Fruit fly (Drosophila melanogaster) whole organism, embryonic: ENCODE results near the gene CG4041.
A peak's percentile ranks its signal among the peaks of the same experiment; 100 is the strongest.

Experiments
- Atf-2 ChIP-seq: fragments of 200-800 bp; sonication (Bioruptor generic); optimal IDR thresholded peaks from 2 replicates; lab custom pipeline; 2016; ENCODE audit warnings: missing biosample characterization, missing genetic modification characterization
- CG10147 ChIP-seq: fragments of 200-800 bp; sonication (Bioruptor generic); optimal IDR thresholded peaks from 2 replicates; lab custom pipeline; 2019; ENCODE audit warnings: missing biosample characterization, mild to moderate bottlenecking, missing genetic modification characterization, moderate library complexity
- CG11695 ChIP-seq: fragments of 200-800 bp; sonication (Bioruptor generic); IDR thresholded peaks from 3 replicates; pipeline ENCODE4 v1.3.6; 2022; ENCODE audit warnings: missing biosample characterization, missing genetic modification characterization
- CG12236 ChIP-seq: fragments of 200-800 bp; sonication (Bioruptor generic); optimal IDR thresholded peaks from 2 replicates; lab custom pipeline; 2016; ENCODE audit warnings: missing biosample characterization, missing genetic modification characterization
- CG1647 ChIP-seq: fragments of 200-800 bp; sonication (Bioruptor generic); optimal IDR thresholded peaks from 3 replicates; lab custom pipeline; 2016; ENCODE audit warnings: missing biosample characterization, missing genetic modification characterization
- CG17568 ChIP-seq: fragments of 200-800 bp; sonication (Bioruptor generic); optimal IDR thresholded peaks from 2 replicates; lab custom pipeline; 2018; ENCODE audit warnings: missing biosample characterization, mild to moderate bottlenecking, missing genetic modification characterization, moderate library complexity
- CG17829 ChIP-seq: fragments of 200-800 bp; optimal IDR thresholded peaks from 2 replicates; lab custom pipeline; 2019; ENCODE audit warnings: missing biosample characterization, mild to moderate bottlenecking, missing genetic modification characterization, moderate library complexity
- CG18619 ChIP-seq: fragments of 200-800 bp; sonication (Bioruptor generic); optimal IDR thresholded peaks from 3 replicates; lab custom pipeline; 2017; ENCODE audit warnings: missing biosample characterization, mild to moderate bottlenecking, missing genetic modification characterization
- CG2120 ChIP-seq: fragments of 200-800 bp; sonication (Bioruptor generic); optimal IDR thresholded peaks from 3 replicates; lab custom pipeline; 2016; ENCODE audit warnings: missing biosample characterization, missing genetic modification characterization
- CG3281 ChIP-seq: fragments of 200-800 bp; sonication (Bioruptor generic); optimal IDR thresholded peaks from 3 replicates; lab custom pipeline; 2017; ENCODE audit warnings: missing biosample characterization, mild to moderate bottlenecking, missing genetic modification characterization
- CG3838 ChIP-seq: fragments of 200-800 bp; sonication (Bioruptor generic); optimal IDR thresholded peaks from 3 replicates; lab custom pipeline; 2016; ENCODE audit warnings: missing biosample characterization, missing genetic modification characterization
- CG4424 ChIP-seq: fragments of 200-800 bp; sonication (Bioruptor generic); optimal IDR thresholded peaks from 3 replicates; lab custom pipeline; 2016; ENCODE audit warnings: missing biosample characterization, missing genetic modification characterization
- CG4730 ChIP-seq: fragments of 200-800 bp; sonication (Bioruptor generic); IDR thresholded peaks from 2 replicates; pipeline ENCODE4 v1.3.6; 2022; ENCODE audit warnings: missing biosample characterization, missing genetic modification characterization
- CG6272 ChIP-seq: fragments of 200-800 bp; sonication (Bioruptor generic); IDR thresholded peaks from 2 replicates; pipeline ENCODE4 v1.3.6; 2022; ENCODE audit warnings: missing biosample characterization, missing genetic modification characterization
- CG7745 ChIP-seq: fragments of 200-800 bp; sonication (Bioruptor generic); optimal IDR thresholded peaks from 2 replicates; lab custom pipeline; 2018; ENCODE audit warnings: missing biosample characterization, mild to moderate bottlenecking, missing genetic modification characterization, moderate library complexity
- CG7987 ChIP-seq: fragments of 200-800 bp; sonication (Bioruptor generic); optimal IDR thresholded peaks from 2 replicates; lab custom pipeline; 2018; ENCODE audit warnings: missing biosample characterization, mild to moderate bottlenecking, missing genetic modification characterization, moderate library complexity
- CG8924 ChIP-seq: fragments of 200-800 bp; optimal IDR thresholded peaks from 3 replicates; lab custom pipeline; 2019; ENCODE audit warnings: missing biosample characterization, mild to moderate bottlenecking, missing genetic modification characterization, moderate library complexity
- CG9437 ChIP-seq: fragments of 200-800 bp; sonication (Bioruptor generic); optimal IDR thresholded peaks from 2 replicates; lab custom pipeline; 2018; ENCODE audit warnings: missing biosample characterization, mild to moderate bottlenecking, missing genetic modification characterization
- CG9727 ChIP-seq: fragments of 200-800 bp; sonication (Bioruptor generic); optimal IDR thresholded peaks from 3 replicates; lab custom pipeline; 2017; ENCODE audit warnings: missing biosample characterization, mild to moderate bottlenecking, missing genetic modification characterization
- CG9817 ChIP-seq: fragments of 200-800 bp; sonication (Bioruptor generic); optimal IDR thresholded peaks from 2 replicates; lab custom pipeline; 2018; ENCODE audit warnings: missing biosample characterization, mild to moderate bottlenecking, missing genetic modification characterization, moderate library complexity
- CkIIα-i1 ChIP-seq: fragments of 200-800 bp; sonication (Bioruptor generic); IDR thresholded peaks from 2 replicates; pipeline ENCODE4 v1.3.6; 2022; ENCODE audit warnings: missing biosample characterization, missing genetic modification characterization
- Fer2 ChIP-seq: fragments of 200-800 bp; sonication (Bioruptor generic); optimal IDR thresholded peaks from 2 replicates; lab custom pipeline; 2018; ENCODE audit warnings: missing biosample characterization, mild to moderate bottlenecking, missing genetic modification characterization, moderate library complexity
- Gsc ChIP-seq: fragments of 200-800 bp; sonication (Bioruptor generic); IDR thresholded peaks from 2 replicates; pipeline ENCODE4 v1.3.6; 2022; ENCODE audit warnings: missing biosample characterization, missing genetic modification characterization
- H2.0 ChIP-seq: fragments of 200-800 bp; sonication (Bioruptor generic); IDR thresholded peaks from 2 replicates; pipeline ENCODE4 v1.3.6; 2022; ENCODE audit warnings: missing biosample characterization, missing genetic modification characterization
- Hand ChIP-seq: fragments of 200-800 bp; sonication (Bioruptor generic); optimal IDR thresholded peaks from 2 replicates; lab custom pipeline; 2017; ENCODE audit warnings: mild to moderate bottlenecking, missing biosample characterization, missing genetic modification reagents, missing genetic modification characterization
- Hr3 ChIP-seq: fragments of 200-800 bp; sonication (Bioruptor generic); optimal IDR thresholded peaks from 3 replicates; lab custom pipeline; 2016; ENCODE audit warnings: missing biosample characterization, missing genetic modification characterization
- MTF-1 ChIP-seq: fragments of 200-800 bp; sonication (Bioruptor generic); optimal IDR thresholded peaks from 2 replicates; lab custom pipeline; 2018; ENCODE audit warnings: missing biosample characterization, mild to moderate bottlenecking, missing genetic modification characterization, borderline replicate concordance
- NC2β ChIP-seq: fragments of 200-800 bp; sonication (Bioruptor generic); optimal IDR thresholded peaks from 2 replicates; lab custom pipeline; 2016; ENCODE audit warnings: missing biosample characterization, missing genetic modification characterization
- Oaz ChIP-seq: fragments of 200-800 bp; sonication (Bioruptor generic); IDR thresholded peaks from 2 replicates; pipeline ENCODE4 v1.3.6; 2022; ENCODE audit warnings: missing biosample characterization, missing genetic modification characterization
- Sox100B ChIP-seq: fragments of 200-800 bp; sonication (Bioruptor generic); optimal IDR thresholded peaks from 3 replicates; lab custom pipeline; 2018; ENCODE audit warnings: missing biosample characterization, mild to moderate bottlenecking, missing genetic modification characterization
- Sry-β ChIP-seq: fragments of 200-800 bp; sonication (Bioruptor generic); optimal IDR thresholded peaks from 2 replicates; lab custom pipeline; 2018; ENCODE audit warnings: missing biosample characterization, mild to moderate bottlenecking, missing genetic modification characterization, moderate library complexity
- ab ChIP-seq: fragments of 200-800 bp; sonication (Bioruptor generic); optimal IDR thresholded peaks from 2 replicates; lab custom pipeline; 2016; ENCODE audit warnings: missing biosample characterization, missing genetic modification characterization
- ac ChIP-seq: fragments of 200-800 bp; sonication (Bioruptor generic); optimal IDR thresholded peaks from 3 replicates; lab custom pipeline; 2017; ENCODE audit warnings: missing biosample characterization, mild to moderate bottlenecking, missing genetic modification characterization
- ash1 ChIP-seq: fragments of 200-800 bp; sonication (Bioruptor generic); optimal IDR thresholded peaks from 2 replicates; lab custom pipeline; 2018; ENCODE audit warnings: missing biosample characterization, mild to moderate bottlenecking, missing genetic modification characterization
- bcd ChIP-seq: fragments of 200-800 bp; sonication (Bioruptor generic); optimal IDR thresholded peaks from 2 replicates; lab custom pipeline; 2017; ENCODE audit warnings: missing biosample characterization, mild to moderate bottlenecking, missing genetic modification characterization
- croc ChIP-seq: fragments of 200-800 bp; sonication (Bioruptor generic); conservative IDR thresholded peaks from 3 replicates; pipeline ENCODE4 v1.3.6; 2022; ENCODE audit warnings: missing biosample characterization, missing genetic modification characterization
- cwo ChIP-seq: fragments of 200-800 bp; sonication (Bioruptor generic); optimal IDR thresholded peaks from 3 replicates; lab custom pipeline; 2017; ENCODE audit warnings: missing biosample characterization, missing genetic modification characterization, mild to moderate bottlenecking, moderate library complexity, missing genetic modification reagents
- dati ChIP-seq: fragments of 200-800 bp; sonication (Bioruptor generic); IDR thresholded peaks from 2 replicates; pipeline ENCODE4 v1.3.6; 2022; ENCODE audit warnings: missing biosample characterization, missing genetic modification characterization
- eve ChIP-seq, 2 experiments: fragments of >200 bp; optimal IDR thresholded peaks; 2 replicates each; lab custom pipeline; 2017; ENCODE audit warnings: missing biosample characterization in 2 of 2, missing genetic modification characterization in 2 of 2
- grau ChIP-seq: fragments of 200-800 bp; optimal IDR thresholded peaks from 3 replicates; lab custom pipeline; 2019; ENCODE audit warnings: missing biosample characterization, mild to moderate bottlenecking, missing genetic modification characterization, moderate library complexity
- grn ChIP-seq: fragments of 200-800 bp; sonication (Bioruptor generic); optimal IDR thresholded peaks from 3 replicates; lab custom pipeline; 2017; ENCODE audit warnings: missing biosample characterization, missing genetic modification characterization
- h ChIP-seq: fragments of >200 bp; optimal IDR thresholded peaks from 2 replicates; lab custom pipeline; 2017
- klu ChIP-seq: fragments of 200-800 bp; sonication (Bioruptor generic); IDR thresholded peaks from 2 replicates; pipeline ENCODE4 v1.3.6; 2022; ENCODE audit warnings: missing biosample characterization, missing genetic modification characterization
- mirr ChIP-seq: fragments of 200-800 bp; sonication (Bioruptor generic); optimal IDR thresholded peaks from 3 replicates; lab custom pipeline; 2018; ENCODE audit warnings: missing biosample characterization, mild to moderate bottlenecking, missing genetic modification characterization
- nerfin-1 ChIP-seq: fragments of 200-800 bp; sonication (Bioruptor generic); optimal IDR thresholded peaks from 3 replicates; lab custom pipeline; 2019; ENCODE audit warnings: missing biosample characterization, mild to moderate bottlenecking, missing genetic modification characterization, moderate library complexity
- prd ChIP-seq, 3 experiments: fragments of >200 bp in 2 of 3; fragments of 200-800 bp in 1 of 3; sonication (Bioruptor generic) in 1 of 3; optimal IDR thresholded peaks in 2 of 3; IDR thresholded peaks in 1 of 3; 2 replicates in 2 of 3; 3 replicates in 1 of 3; pipeline versions ENCODE4 v1.3.6 to Lab custom; 2017 to 2022; ENCODE audit warnings: missing biosample characterization in 1 of 3, missing genetic modification characterization in 1 of 3
- row ChIP-seq: fragments of 200-800 bp; sonication (Bioruptor generic); IDR thresholded peaks from 3 replicates; pipeline ENCODE4 v1.3.6; 2022; ENCODE audit warnings: missing biosample characterization, missing genetic modification characterization
- sc ChIP-seq, 3 experiments: fragments of >200 bp in 2 of 3; fragments of 200-800 bp in 1 of 3; sonication (Bioruptor generic) in 1 of 3; optimal IDR thresholded peaks; 2 replicates in 2 of 3; 3 replicates in 1 of 3; lab custom pipeline; 2017; ENCODE audit warnings: mild to moderate bottlenecking in 1 of 3, missing biosample characterization in 1 of 3, missing genetic modification characterization in 1 of 3, missing genetic modification reagents in 1 of 3
- sens-2 ChIP-seq: fragments of 200-800 bp; sonication (Bioruptor generic); IDR thresholded peaks from 2 replicates; pipeline ENCODE4 v1.3.6; 2022; ENCODE audit warnings: missing biosample characterization, missing genetic modification characterization
- stwl ChIP-seq: fragments of 200-800 bp; sonication (Bioruptor generic); optimal IDR thresholded peaks from 3 replicates; lab custom pipeline; 2018; ENCODE audit warnings: missing biosample characterization, mild to moderate bottlenecking, missing genetic modification characterization, moderate library complexity
- zfh1 ChIP-seq: fragments of 200-800 bp; sonication (Bioruptor generic); IDR thresholded peaks from 3 replicates; pipeline ENCODE4 v1.3.6; 2022; ENCODE audit warnings: missing biosample characterization, missing genetic modification characterization

The CG4041 gene

DNA sequence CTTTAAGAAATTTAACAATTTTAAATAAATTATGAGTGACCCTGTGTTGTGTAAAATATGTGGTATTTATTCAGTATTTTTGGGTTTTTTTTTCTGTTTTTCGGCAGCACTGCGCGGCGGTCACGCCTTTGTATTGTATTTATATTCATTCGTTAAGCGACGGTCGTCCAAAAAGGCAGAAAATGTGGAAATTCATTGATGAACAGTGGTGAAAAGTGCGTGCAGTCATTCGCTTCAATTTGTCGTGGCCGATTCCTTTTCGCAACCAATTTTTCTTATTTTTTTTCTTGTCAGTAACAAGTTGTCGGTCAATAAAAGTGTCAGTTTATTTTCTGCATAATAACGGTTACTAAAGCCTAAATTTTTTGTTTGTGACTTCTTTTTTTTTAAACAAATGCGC, 20.7 kb upstream of the CG4041 start, which contains the start of gene Ptp4E (continued):
- no peak for TF ChIP-seq Gsc (GFP tag; lab: Robert Waterston, UW)
- TF ChIP-seq CG7745 (tag; lab: Kevin White, UChicago): no peak
- no peak for TF ChIP-seq Oaz
- TF ChIP-seq CG4730 (GFP tag; lab: Robert Waterston, UW): no peak
- TF ChIP-seq CG11695: no peak
- peak; percentile 15; the same call in 1 of the 3 replicates for TF ChIP-seq zfh1 (GFP tag; lab: Robert Waterston, UW)
- TF ChIP-seq dati (GFP tag; lab: Robert Waterston, UW): no peak
- TF ChIP-seq eve (GFP tag; optimal IDR thresholded peaks at IDR 0.05; lab: Kevin White, UChicago): peak in 1 of 2 experiments; percentile 61
- TF ChIP-seq CG12236 (GFP tag; lab: Kevin White, UChicago): no peak
- TF ChIP-seq prd (optimal IDR thresholded peaks at IDR 0.05; lab: Kevin White, UChicago): no peak
- no peak for TF ChIP-seq prd (GFP tag; IDR thresholded peaks at IDR 0.05; lab: Robert Waterston, UW)
- TF ChIP-seq Sry-β (GFP tag; lab: Kevin White, UChicago): no peak
- TF ChIP-seq CG3281: peak; percentile 8
- no peak for TF ChIP-seq ab
- TF ChIP-seq nerfin-1: no peak
- TF ChIP-seq ac (GFP tag; lab: Kevin White, UChicago): no peak
- TF ChIP-seq NC2β (GFP tag; lab: Kevin White, UChicago): peak; percentile 33
- TF ChIP-seq CG3838 (GFP tag; lab: Kevin White, UChicago): no peak
- TF ChIP-seq CG9727 (GFP tag; lab: Kevin White, UChicago): no peak
- TF ChIP-seq CG9437 (GFP tag; lab: Kevin White, UChicago): no peak
- no peak for TF ChIP-seq H2.0 (GFP tag; lab: Robert Waterston, UW)
- no peak for TF ChIP-seq Hr3 (GFP tag; lab: Kevin White, UChicago)
- TF ChIP-seq CG10147: no peak
- TF ChIP-seq Sox100B: no peak
- no peak for TF ChIP-seq Hand
- TF ChIP-seq CG4424 (GFP tag; lab: Kevin White, UChicago): no peak
- no peak for TF ChIP-seq bcd (GFP tag; lab: Kevin White, UChicago)
- no peak for TF ChIP-seq mirr (GFP tag; lab: Kevin White, UChicago)
- peak; percentile 21 for TF ChIP-seq stwl (tag; lab: Kevin White, UChicago)
- TF ChIP-seq CG8924 (tag; lab: Kevin White, UChicago): peak; percentile 45
- no peak for TF ChIP-seq sc (optimal IDR thresholded peaks at IDR 0.05; lab: Kevin White, UChicago)
- no peak for TF ChIP-seq sc (GFP tag; optimal IDR thresholded peaks at IDR 0.05; lab: Kevin White, UChicago)
- TF ChIP-seq ash1 (GFP tag; lab: Kevin White, UChicago): no peak
- TF ChIP-seq grau (tag; lab: Kevin White, UChicago): no peak
- no peak for TF ChIP-seq CG18619
- TF ChIP-seq CG1647 (GFP tag; lab: Kevin White, UChicago): no peak
- peak; percentile 20 for TF ChIP-seq CG17568 (GFP tag; lab: Kevin White, UChicago)
- no peak for TF ChIP-seq klu (GFP tag; lab: Robert Waterston, UW)
- TF ChIP-seq CG17829 (tag; lab: Kevin White, UChicago): peak; percentile 21
- no peak for TF ChIP-seq sens-2 (GFP tag; lab: Robert Waterston, UW)
- TF ChIP-seq Atf-2 (GFP tag; lab: Kevin White, UChicago): no peak
- no peak for TF ChIP-seq h (lab: Kevin White, UChicago)
- no peak for TF ChIP-seq Fer2 (tag; lab: Kevin White, UChicago)
- TF ChIP-seq grn (GFP tag; lab: Kevin White, UChicago): no peak
- TF ChIP-seq CG6272 (GFP tag; lab: Robert Waterston, UW): no peak
- peak; percentile 11 for TF ChIP-seq cwo (GFP tag; lab: Kevin White, UChicago)
- no peak for TF ChIP-seq croc (GFP tag; lab: Robert Waterston, UW)
- no peak for TF ChIP-seq CkIIα-i1 (GFP tag; lab: Robert Waterston, UW)
- no peak for TF ChIP-seq CG9817
- peak; percentile 12 for TF ChIP-seq CG7987 (GFP tag; lab: Kevin White, UChicago)
- peak; percentile 36; the same call in 2 of the 3 replicates for TF ChIP-seq row (GFP tag; lab: Robert Waterston, UW)
- no peak for TF ChIP-seq CG2120 (GFP tag; lab: Kevin White, UChicago)
- TF ChIP-seq MTF-1 (GFP tag; lab: Kevin White, UChicago): no peak
